Worm (Caenorhabditis elegans) whole organism, late embryonic: ENCODE data around the gene egl-43.

Source experiments
- ceh-18 ChIP-seq: sonication (generic microtip); optimal IDR thresholded peaks from 2 replicates; lab custom pipeline; 2016; ENCODE audit warnings: missing genetic modification characterization, missing compliant biosample characterization
- ceh-2 ChIP-seq: sonication (generic microtip); optimal IDR thresholded peaks from 2 replicates; lab custom pipeline; 2016; ENCODE audit warnings: missing genotype, missing genetic modification characterization, missing compliant biosample characterization
- elt-2 ChIP-seq: sonication (generic microtip); optimal IDR thresholded peaks from 2 replicates; lab custom pipeline; 2016; ENCODE audit warnings: missing genetic modification reagents, missing genetic modification characterization, missing compliant biosample characterization
- elt-4 ChIP-seq: sonication (generic microtip); optimal IDR thresholded peaks from 2 replicates; lab custom pipeline; 2016; ENCODE audit warnings: missing genetic modification characterization, missing compliant biosample characterization
- fax-1 ChIP-seq: sonication (generic microtip); optimal IDR thresholded peaks from 2 replicates; lab custom pipeline; 2016; ENCODE audit warnings: missing genotype, missing genetic modification characterization, missing compliant biosample characterization
- fkh-10 ChIP-seq: fragments of 150-350 bp; optimal IDR thresholded peaks from 2 replicates; lab custom pipeline; 2014; ENCODE audit warnings: missing biosample characterization, missing genetic modification reagents, missing genetic modification characterization
- lin-11 ChIP-seq: fragments of 200-800 bp; sonication (Bioruptor generic); optimal IDR thresholded peaks from 2 replicates; lab custom pipeline; 2018; ENCODE audit warnings: mild to moderate bottlenecking, missing genetic modification characterization, missing compliant biosample characterization
- nhr-11 ChIP-seq: fragments of 150-350 bp; optimal IDR thresholded peaks from 2 replicates; lab custom pipeline; 2014; ENCODE audit warnings: missing biosample characterization, missing genetic modification characterization
- nhr-232 ChIP-seq: sonication (generic microtip); optimal IDR thresholded peaks from 2 replicates; lab custom pipeline; 2016; ENCODE audit warnings: missing genetic modification characterization, missing compliant biosample characterization
- pha-4 ChIP-seq: fragments of 150-350 bp; optimal IDR thresholded peaks from 2 replicates; lab custom pipeline; 2018; ENCODE audit warnings: missing biosample characterization, missing genetic modification reagents, missing genetic modification characterization
- pqm-1 ChIP-seq: sonication (generic microtip); optimal IDR thresholded peaks from 2 replicates; lab custom pipeline; 2016; ENCODE audit warnings: missing genetic modification characterization, missing compliant biosample characterization
- rnt-1 ChIP-seq: sonication (generic microtip); optimal IDR thresholded peaks from 2 replicates; lab custom pipeline; 2016; ENCODE audit warnings: missing genetic modification characterization, missing compliant biosample characterization
- sox-4 ChIP-seq: sonication (generic microtip); optimal IDR thresholded peaks from 2 replicates; lab custom pipeline; 2017; ENCODE audit warnings: mild to moderate bottlenecking, missing genetic modification characterization, inconsistent platforms, missing compliant biosample characterization
- unc-3 ChIP-seq, 2 experiments: fragments of 200-800 bp in 1 of 2; sonication (Bioruptor generic) in 1 of 2; sonication (generic microtip) in 1 of 2; conservative IDR thresholded peaks in 1 of 2; optimal IDR thresholded peaks in 1 of 2; 2 replicates each; pipeline versions ENCODE4 v1.3.6 to Lab custom; 2016 to 2022; ENCODE audit warnings: missing compliant biosample characterization in 2 of 2, missing genetic modification characterization in 2 of 2, missing genetic modification reagents in 1 of 2

ce11 chrII:9967999-9968706, 13.2 kb downstream of the egl-43 start, which contains the start of the genes R53.4 and psf-1:
- TF ChIP-seq rnt-1 (tag; lab: Kevin White, UChicago) (no peak), nhr-232 (tag; lab: Kevin White, UChicago) (no peak), nhr-11 (tag; lab: Kevin White, UChicago) (no peak), elt-4 (tag; lab: Kevin White, UChicago) (no peak), lin-11 (no peak), pqm-1 (tag; lab: Kevin White, UChicago) (no peak), ceh-18 (tag; lab: Kevin White, UChicago) (no peak), unc-3 (GFP tag; conservative IDR thresholded peaks at IDR 0.05; lab: Robert Waterston, UW) (no peak), unc-3 (tag; optimal IDR thresholded peaks at IDR 0.05; lab: Kevin White, UChicago) (no peak), sox-4 (tag; lab: Kevin White, UChicago) (no peak), fkh-10 (GFP tag; lab: Kevin White, UChicago) (no peak), elt-2 (tag; lab: Kevin White, UChicago) (peak; percentile 20), pha-4 (no peak), fax-1 (no peak), ceh-2 (tag; lab: Kevin White, UChicago) (peak; percentile 75)
